Worm (Caenorhabditis elegans): ENCODE results near the gene dhs-15.

The dhs-15 gene

DNA sequence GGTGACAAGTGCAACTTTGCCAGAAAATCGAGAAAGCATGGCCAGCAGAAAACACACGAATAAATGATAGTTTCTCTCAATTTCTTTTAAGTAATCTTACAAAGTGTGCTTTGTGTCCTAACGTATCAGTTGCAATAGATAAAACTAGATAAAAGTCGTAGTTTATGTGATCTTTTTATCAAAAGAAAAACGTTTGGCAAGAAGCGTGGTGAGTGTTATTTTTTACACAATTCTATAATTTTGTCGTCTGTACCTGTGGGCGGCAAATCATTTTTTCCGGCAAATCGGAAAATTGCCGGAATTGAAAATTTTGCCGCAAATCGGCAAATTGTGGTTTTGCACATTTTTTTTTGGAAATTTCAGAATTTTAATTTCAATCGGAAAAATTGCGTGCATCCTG is 2.2 kb downstream of the dhs-15 start, which contains the start of gene R05D8.9:
TSS of gene R05D8.9 (minus strand) at position 101 of the 400 bp plus-strand sequence.
- no peak for TF ChIP-seq ceh-36 (tag; optimal IDR thresholded peaks at IDR 0.05)
- TF ChIP-seq tbx-37 (GFP tag; conservative IDR thresholded peaks at IDR 0.05) = no peak
- TF ChIP-seq scrt-1 (GFP tag; IDR thresholded peaks at IDR 0.05) = no peak
- no peak for TF ChIP-seq sea-1 (GFP tag; conservative IDR thresholded peaks at IDR 0.05)
- TF ChIP-seq hmbx-1 (tag; optimal IDR thresholded peaks at IDR 0.05) = no peak
- no peak for TF ChIP-seq flt-1 (GFP tag; IDR thresholded peaks at IDR 0.05)
- no peak for TF ChIP-seq F13C5.2 (tag; optimal IDR thresholded peaks at IDR 0.05)
- no peak for TF ChIP-seq ama-1 (optimal IDR thresholded peaks at IDR 0.05)
- no peak for TF ChIP-seq hmg-4 (GFP tag; optimal IDR thresholded peaks at IDR 0.05)
- TF ChIP-seq tra-4 (tag; optimal IDR thresholded peaks at IDR 0.05) = no peak
- no peak for TF ChIP-seq ceh-13 (GFP tag; optimal IDR thresholded peaks at IDR 0.05)
- TF ChIP-seq tbx-11 (GFP tag; IDR thresholded peaks at IDR 0.05) = no peak
- TF ChIP-seq ets-7 (tag; optimal IDR thresholded peaks at IDR 0.05) = no peak

- TF ChIP-seq hnd-1 (tag; optimal IDR thresholded peaks at IDR 0.05) (no peak), sea-1 (GFP tag; conservative IDR thresholded peaks at IDR 0.05) (no peak), tbx-11 (GFP tag; IDR thresholded peaks at IDR 0.05) (no peak), pes-1 (GFP tag; IDR thresholded peaks at IDR 0.05) (no peak), hmbx-1 (tag; optimal IDR thresholded peaks at IDR 0.05) (no peak), tbx-37 (GFP tag; conservative IDR thresholded peaks at IDR 0.05) (no peak)
Observed at ce11 chrV:2765052-2765451, 4.6 kb downstream of the dhs-15 start, which contains the start of gene dhs-14. TSS of gene dhs-14 (minus strand) at chrV:2765200.

DNA sequence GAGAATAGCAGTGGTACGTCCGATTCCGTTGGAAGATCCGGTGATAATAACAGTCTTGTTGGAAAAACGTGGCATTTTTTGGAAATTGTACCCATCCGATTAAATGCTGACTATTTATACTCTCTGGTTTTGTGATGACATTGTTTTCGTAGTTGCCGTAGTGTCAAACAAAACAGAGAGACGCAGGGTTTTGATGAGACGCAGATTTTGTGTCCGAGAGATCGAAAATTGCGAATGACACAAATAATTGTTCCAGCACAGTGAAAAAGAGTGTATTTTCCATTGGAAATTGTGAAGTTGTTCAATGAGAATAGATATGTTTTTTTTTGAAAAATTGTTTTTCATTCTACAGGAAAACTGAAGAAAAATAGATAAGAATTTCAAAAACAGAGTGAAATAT is 6.5 kb downstream of the dhs-15 start, which contains the start of gene R05D8.7:
TSS of gene R05D8.7 (minus strand) at position 104 of the 400 bp plus-strand sequence.
- TF ChIP-seq ets-7 (tag; optimal IDR thresholded peaks at IDR 0.05) = no peak
- TF ChIP-seq sea-1 (GFP tag; conservative IDR thresholded peaks at IDR 0.05) = no peak
- no peak for TF ChIP-seq ama-1 (optimal IDR thresholded peaks at IDR 0.05)
- no peak for TF ChIP-seq pes-1 (GFP tag; IDR thresholded peaks at IDR 0.05)
- no peak for TF ChIP-seq hmbx-1 (tag; optimal IDR thresholded peaks at IDR 0.05)
- no peak for TF ChIP-seq F13C5.2 (tag; optimal IDR thresholded peaks at IDR 0.05)
- no peak for TF ChIP-seq B0310.2 (tag; optimal IDR thresholded peaks at IDR 0.05)
- no peak for TF ChIP-seq aly-1 (tag; optimal IDR thresholded peaks at IDR 0.05)
- no peak for TF ChIP-seq tbx-11 (GFP tag; IDR thresholded peaks at IDR 0.05)
- no peak for TF ChIP-seq ceh-13 (GFP tag; optimal IDR thresholded peaks at IDR 0.05)
- TF ChIP-seq tra-4 (tag; optimal IDR thresholded peaks at IDR 0.05) = no peak
- no peak for TF ChIP-seq flt-1 (GFP tag; IDR thresholded peaks at IDR 0.05)
- no peak for TF ChIP-seq hmg-4 (GFP tag; optimal IDR thresholded peaks at IDR 0.05)
- no peak for TF ChIP-seq ceh-36 (tag; optimal IDR thresholded peaks at IDR 0.05)

DNA sequence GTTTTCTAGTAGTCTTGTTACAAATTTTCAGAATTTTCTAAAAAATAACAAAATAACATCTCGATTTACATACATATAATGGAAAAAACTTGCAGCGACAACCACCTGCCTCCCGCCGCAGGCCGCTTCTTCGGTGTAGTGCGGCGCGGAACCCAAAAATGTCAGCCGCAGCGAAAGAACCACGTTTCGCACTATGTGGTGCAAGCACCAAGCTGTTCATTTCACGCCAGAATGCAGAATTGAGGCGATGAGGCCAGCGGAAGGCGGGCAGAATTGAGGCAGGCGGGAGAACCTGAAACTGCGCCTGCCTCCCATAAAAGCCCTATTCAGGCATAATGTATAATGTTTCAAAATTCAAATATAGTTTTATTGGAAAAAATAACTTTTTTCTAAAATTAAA is 8.2 kb downstream of the dhs-15 start:
- TF ChIP-seq tbx-11 (GFP tag; IDR thresholded peaks at IDR 0.05) (0 out of 2 replicates have a peak, but pooled peaks have one; percentile 35), tra-4 (tag; optimal IDR thresholded peaks at IDR 0.05) (no peak)

DNA sequence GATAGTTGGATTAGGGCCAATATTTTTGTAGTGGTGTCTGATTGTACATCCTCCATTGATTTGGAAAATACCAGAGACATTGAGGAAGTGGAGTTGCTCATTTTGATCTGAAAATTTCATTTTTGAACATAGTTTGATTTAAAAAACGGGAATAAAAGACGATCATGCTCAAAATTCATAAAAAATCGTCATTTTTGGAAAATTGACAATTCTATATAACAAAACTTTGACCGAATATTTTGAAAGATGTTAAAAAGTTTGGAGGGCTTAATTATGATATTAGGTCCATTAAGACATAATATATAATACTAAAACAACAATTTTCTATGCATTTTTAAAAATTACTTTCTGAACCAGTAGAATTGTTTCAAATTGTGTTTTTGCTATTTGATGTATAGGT is 10.2 kb downstream of the dhs-15 start, which contains the start of gene srg-58:
TSS of gene srg-58 (minus strand) at position 101 of the 400 bp plus-strand sequence.
- TF ChIP-seq scrt-1 (GFP tag; IDR thresholded peaks at IDR 0.05) = no peak
- TF ChIP-seq sea-1 (GFP tag; conservative IDR thresholded peaks at IDR 0.05) = no peak
- TF ChIP-seq tbx-37 (GFP tag; conservative IDR thresholded peaks at IDR 0.05) = no peak
- TF ChIP-seq pes-1 (GFP tag; IDR thresholded peaks at IDR 0.05) = no peak
- TF ChIP-seq hmg-4 (GFP tag; optimal IDR thresholded peaks at IDR 0.05) = no peak
- TF ChIP-seq hmbx-1 (tag; optimal IDR thresholded peaks at IDR 0.05) = no peak

DNA sequence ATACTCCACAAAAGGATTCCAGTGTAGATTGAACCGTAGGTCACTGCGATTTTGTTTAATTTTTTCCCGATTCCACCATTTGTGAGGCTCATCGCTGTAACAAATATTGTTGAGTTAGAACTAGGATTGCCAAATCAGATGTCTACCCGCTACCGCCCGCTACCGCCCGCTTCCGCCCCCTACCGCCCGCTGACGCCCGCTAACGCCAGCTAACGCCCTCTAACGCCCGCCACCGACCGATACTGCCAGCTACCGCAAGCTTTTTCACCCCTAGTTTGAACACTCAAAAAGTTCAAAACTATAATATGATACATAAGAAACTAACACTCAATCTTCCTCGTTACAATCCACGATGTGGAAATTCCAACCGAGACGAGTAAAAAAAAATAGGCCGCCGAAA is 11.2 kb downstream of the dhs-15 start:
- TF ChIP-seq pes-1 (GFP tag; IDR thresholded peaks at IDR 0.05) = no peak

ce11 chrV:2757226-2757893 is 12.3 kb downstream of the dhs-15 start, which contains the start of gene srx-28:
TSS of gene srx-28 (minus strand) at chrV:2757276.
- TF ChIP-seq pes-1 (GFP tag; IDR thresholded peaks at IDR 0.05) (no peak), tra-4 (tag; optimal IDR thresholded peaks at IDR 0.05) (no peak), hmg-4 (GFP tag; optimal IDR thresholded peaks at IDR 0.05) (no peak), F13C5.2 (tag; optimal IDR thresholded peaks at IDR 0.05) (no peak), aly-1 (tag; optimal IDR thresholded peaks at IDR 0.05) (no peak), hmbx-1 (tag; optimal IDR thresholded peaks at IDR 0.05) (no peak), B0310.2 (tag; optimal IDR thresholded peaks at IDR 0.05) (no peak), ceh-13 (GFP tag; optimal IDR thresholded peaks at IDR 0.05) (no peak), ama-1 (optimal IDR thresholded peaks at IDR 0.05) (no peak), flt-1 (GFP tag; IDR thresholded peaks at IDR 0.05) (no peak), scrt-1 (GFP tag; IDR thresholded peaks at IDR 0.05) (no peak), ets-7 (tag; optimal IDR thresholded peaks at IDR 0.05) (no peak), tbx-37 (GFP tag; conservative IDR thresholded peaks at IDR 0.05) (no peak), hnd-1 (tag; optimal IDR thresholded peaks at IDR 0.05) (no peak), sea-1 (GFP tag; conservative IDR thresholded peaks at IDR 0.05) (no peak), tbx-11 (GFP tag; IDR thresholded peaks at IDR 0.05) (no peak), ceh-36 (tag; optimal IDR thresholded peaks at IDR 0.05) (no peak)

DNA sequence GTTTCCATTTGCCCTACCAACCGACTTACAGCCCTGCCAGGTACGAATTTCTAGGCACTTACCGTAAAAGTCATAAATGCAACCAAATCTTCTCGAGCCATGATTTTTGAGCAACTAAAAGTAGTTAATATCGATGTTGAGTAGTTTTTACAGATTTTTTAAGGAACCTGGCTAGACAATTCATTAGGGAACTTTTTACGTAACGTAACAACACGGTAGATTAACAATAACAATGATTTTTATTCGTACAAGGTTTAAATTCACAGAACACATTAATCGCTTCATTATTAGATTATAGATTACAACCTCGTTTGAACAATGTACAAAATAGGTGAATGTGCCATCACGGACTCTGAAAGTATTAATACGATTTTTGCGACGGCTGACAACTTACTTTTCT is 16.6 kb downstream of the dhs-15 start, which contains the start of gene srx-26:
TSS of gene srx-26 (minus strand) at position 101 of the 400 bp plus-strand sequence.
- TF ChIP-seq F13C5.2 (tag; optimal IDR thresholded peaks at IDR 0.05) = no peak
- TF ChIP-seq pes-1 (GFP tag; IDR thresholded peaks at IDR 0.05) = no peak
- no peak for TF ChIP-seq tra-4 (tag; optimal IDR thresholded peaks at IDR 0.05)
- no peak for TF ChIP-seq tbx-11 (GFP tag; IDR thresholded peaks at IDR 0.05)
- TF ChIP-seq aly-1 (tag; optimal IDR thresholded peaks at IDR 0.05) = no peak
- TF ChIP-seq ceh-13 (GFP tag; optimal IDR thresholded peaks at IDR 0.05) = no peak
- TF ChIP-seq ceh-36 (tag; optimal IDR thresholded peaks at IDR 0.05) = no peak
- TF ChIP-seq flt-1 (GFP tag; IDR thresholded peaks at IDR 0.05) = no peak
- no peak for TF ChIP-seq hnd-1 (tag; optimal IDR thresholded peaks at IDR 0.05)
- no peak for TF ChIP-seq hmbx-1 (tag; optimal IDR thresholded peaks at IDR 0.05)
- no peak for TF ChIP-seq B0310.2 (tag; optimal IDR thresholded peaks at IDR 0.05)
- no peak for TF ChIP-seq ets-7 (tag; optimal IDR thresholded peaks at IDR 0.05)
- TF ChIP-seq hmg-4 (GFP tag; optimal IDR thresholded peaks at IDR 0.05) = no peak
- TF ChIP-seq sea-1 (GFP tag; conservative IDR thresholded peaks at IDR 0.05) = no peak
- TF ChIP-seq tbx-37 (GFP tag; conservative IDR thresholded peaks at IDR 0.05) = no peak
- TF ChIP-seq scrt-1 (GFP tag; IDR thresholded peaks at IDR 0.05) = no peak
- no peak for TF ChIP-seq ama-1 (optimal IDR thresholded peaks at IDR 0.05)

Data from whole organism, early embryonic.